Worm (Caenorhabditis elegans) whole organism, L2 larva: Measurements from ENCODE around the gene fut-4.

Source experiments
- R02D3.7 ChIP-seq: fragments of 150-350 bp; optimal IDR thresholded peaks from 2 replicates; lab custom pipeline; 2014; ENCODE audit warnings: missing biosample characterization, missing genetic modification characterization
- ZK546.5 ChIP-seq: sonication (generic microtip); optimal IDR thresholded peaks from 2 replicates; lab custom pipeline; 2017; ENCODE audit warnings: missing biosample characterization, missing genetic modification characterization
- aly-2 ChIP-seq: fragments of 150-350 bp; optimal IDR thresholded peaks from 2 replicates; lab custom pipeline; 2014; ENCODE audit warnings: missing biosample characterization, missing genetic modification characterization
- ceh-82 ChIP-seq: fragments of 150-350 bp; optimal IDR thresholded peaks from 2 replicates; lab custom pipeline; 2014; ENCODE audit warnings: missing biosample characterization, missing genetic modification characterization
- dmd-4 ChIP-seq: sonication (generic microtip); optimal IDR thresholded peaks from 2 replicates; lab custom pipeline; 2017; ENCODE audit warnings: missing biosample characterization, missing genetic modification characterization
- fos-1 ChIP-seq: fragments of 150-350 bp; optimal IDR thresholded peaks from 2 replicates; lab custom pipeline; 2014; ENCODE audit warnings: missing biosample characterization, missing genetic modification characterization
- lin-39 ChIP-seq: fragments of 150-350 bp; optimal IDR thresholded peaks from 2 replicates; lab custom pipeline; 2014; ENCODE audit warnings: missing biosample characterization, missing genetic modification reagents, missing genetic modification characterization
- lsy-2 ChIP-seq, 2 experiments: fragments of 150-350 bp in 1 of 2; sonication (generic microtip) in 1 of 2; optimal IDR thresholded peaks; 2 replicates each; lab custom pipeline; 2014 to 2017; ENCODE audit warnings: missing biosample characterization in 2 of 2, missing genetic modification characterization in 2 of 2
- nhr-11 ChIP-seq: fragments of 150-350 bp; optimal IDR thresholded peaks from 2 replicates; lab custom pipeline; 2014; ENCODE audit warnings: missing biosample characterization, missing genetic modification characterization
- nhr-129 ChIP-seq: fragments of 150-350 bp; optimal IDR thresholded peaks from 2 replicates; lab custom pipeline; 2014; ENCODE audit warnings: missing biosample characterization, missing genetic modification characterization
- skn-1 ChIP-seq: sonication (generic microtip); optimal IDR thresholded peaks from 2 replicates; lab custom pipeline; 2017; ENCODE audit warnings: missing biosample characterization, missing genetic modification characterization
- snpc-4 ChIP-seq: fragments of 150-350 bp; optimal IDR thresholded peaks from 2 replicates; lab custom pipeline; 2014; ENCODE audit warnings: missing biosample characterization, missing genetic modification characterization

ce11 chrII:2773534-2773933 lies 48.8 kb downstream of the fut-4 start, which contains the start of gene sdz-9:
- TF ChIP-seq R02D3.7 (tag; lab: Kevin White, UChicago) (no peak), nhr-11 (tag; lab: Kevin White, UChicago) (no peak), ceh-82 (tag; lab: Kevin White, UChicago) (no peak), ZK546.5 (no peak), lin-39 (tag; lab: Kevin White, UChicago) (no peak), dmd-4 (tag; lab: Kevin White, UChicago) (no peak), nhr-129 (no peak), aly-2 (tag; lab: Kevin White, UChicago) (no peak), lsy-2 (tag; optimal IDR thresholded peaks at IDR 0.05; lab: Kevin White, UChicago) (no peak), skn-1 (tag; lab: Kevin White, UChicago) (no peak), fos-1 (tag; lab: Kevin White, UChicago) (no peak), snpc-4 (no peak)
